Worm (Caenorhabditis elegans): ENCODE data around the gene srh-112.

- TF ChIP-seq fkh-10 (GFP tag; optimal IDR thresholded peaks at IDR 0.05): no peak
- no peak for TF ChIP-seq lsy-2 (tag; optimal IDR thresholded peaks at IDR 0.05)
- TF ChIP-seq lir-3 (tag; optimal IDR thresholded peaks at IDR 0.05): no peak
- no peak for TF ChIP-seq ZK546.5 (tag; optimal IDR thresholded peaks at IDR 0.05)
These were observed 5.7 kb downstream of the srh-112 start, which contains the start of gene srh-109 for ce11 chrV:17220345-17220744.
